Worm (Caenorhabditis elegans): Measurements from ENCODE around the gene srg-13.

DNA sequence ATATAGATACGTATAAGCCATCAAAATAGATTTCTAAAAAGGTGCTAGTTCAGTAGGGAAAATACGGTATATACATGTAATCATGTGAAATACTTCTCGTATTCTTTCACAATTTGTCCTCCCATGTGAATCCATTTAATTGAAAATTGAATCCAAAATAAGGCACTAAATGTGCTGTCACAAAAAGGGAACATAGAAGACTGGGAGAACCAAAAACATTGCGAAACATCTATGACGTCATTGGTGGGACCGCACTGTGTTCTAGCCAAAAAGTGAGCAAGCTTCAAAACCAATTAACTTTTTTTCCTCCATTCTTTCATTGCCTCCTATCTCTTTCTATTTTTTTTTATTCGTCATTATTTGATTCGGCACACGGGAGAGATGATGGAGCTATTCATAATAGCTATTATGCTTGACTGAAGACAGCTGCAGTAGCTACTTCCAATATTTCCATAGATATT is 13.6 kb upstream of the srg-13 start, which contains the start of gene cdka-1:
- TF ChIP-seq scrt-1 (GFP tag; IDR thresholded peaks at IDR 0.05) (no peak), aly-1 (tag; optimal IDR thresholded peaks at IDR 0.05) (no peak), flt-1 (GFP tag; IDR thresholded peaks at IDR 0.05) (no peak), B0310.2 (tag; optimal IDR thresholded peaks at IDR 0.05) (no peak), hmbx-1 (tag; optimal IDR thresholded peaks at IDR 0.05) (no peak)
